Worm (Caenorhabditis elegans) whole organism, young adult: ENCODE data around the gene F14H8.2.

Experiments used
- B0261.1 ChIP-seq: sonication (generic microtip); optimal IDR thresholded peaks from 2 replicates; lab custom pipeline; 2016; ENCODE audit warnings: mild to moderate bottlenecking, missing genetic modification characterization, moderate library complexity, missing compliant biosample characterization
- B0336.3 ChIP-seq: fragments of 200-800 bp; sonication (Bioruptor generic); IDR thresholded peaks from 2 replicates; pipeline ENCODE4 v1.3.6; 2022; ENCODE audit warnings: missing genetic modification characterization, missing compliant biosample characterization
- D2030.7 ChIP-seq: fragments of 200-800 bp; sonication (Bioruptor generic); IDR thresholded peaks from 2 replicates; pipeline ENCODE4 v1.3.6; 2022; ENCODE audit warnings: missing genetic modification reagents, missing genetic modification characterization, missing compliant biosample characterization
- F10E7.11 ChIP-seq: sonication (generic microtip); optimal IDR thresholded peaks from 2 replicates; lab custom pipeline; 2017; ENCODE audit warnings: mild to moderate bottlenecking, missing genetic modification characterization, moderate library complexity, missing compliant biosample characterization
- F55B11.4 ChIP-seq: sonication (generic microtip); optimal IDR thresholded peaks from 2 replicates; lab custom pipeline; 2016; ENCODE audit warnings: missing compliant biosample characterization, missing genetic modification characterization, borderline replicate concordance; ENCODE audit not compliant: insufficient read depth
- K11D2.4 ChIP-seq: fragments of 200-800 bp; sonication (Bioruptor generic); IDR thresholded peaks from 2 replicates; pipeline ENCODE4 v1.3.6; 2022; ENCODE audit warnings: missing genetic modification reagents, missing genetic modification characterization, missing compliant biosample characterization
- K12H6.12 ChIP-seq: fragments of 200-800 bp; sonication (Bioruptor generic); optimal IDR thresholded peaks from 2 replicates; lab custom pipeline; 2018; ENCODE audit warnings: mild to moderate bottlenecking, missing genetic modification characterization, missing compliant biosample characterization
- Y53F4B.3 ChIP-seq: fragments of 200-800 bp; sonication (Bioruptor generic); IDR thresholded peaks from 2 replicates; pipeline ENCODE4 v1.3.6; 2022; ENCODE audit warnings: missing genetic modification reagents, missing genetic modification characterization, missing compliant biosample characterization
- akir-1 ChIP-seq: fragments of 200-800 bp; sonication (Bioruptor generic); optimal IDR thresholded peaks from 2 replicates; lab custom pipeline; 2018; ENCODE audit warnings: mild to moderate bottlenecking, missing genetic modification characterization, moderate library complexity, missing compliant biosample characterization
- attf-3 ChIP-seq: fragments of 200-800 bp; sonication (Bioruptor generic); conservative IDR thresholded peaks from 2 replicates; pipeline ENCODE4 v1.3.6; 2022; ENCODE audit warnings: missing genetic modification reagents, missing genetic modification characterization, missing compliant biosample characterization
- attf-5 ChIP-seq: fragments of 200-800 bp; sonication (Bioruptor generic); optimal IDR thresholded peaks from 2 replicates; lab custom pipeline; 2018; ENCODE audit warnings: mild to moderate bottlenecking, missing genetic modification characterization, missing compliant biosample characterization
- ceh-27 ChIP-seq: fragments of 200-800 bp; sonication (Bioruptor generic); optimal IDR thresholded peaks from 2 replicates; lab custom pipeline; 2018; ENCODE audit warnings: mild to moderate bottlenecking, missing genetic modification characterization, moderate library complexity, missing compliant biosample characterization
- ceh-40 ChIP-seq: fragments of 200-800 bp; sonication (Bioruptor generic); IDR thresholded peaks from 2 replicates; pipeline ENCODE4 v1.3.6; 2022; ENCODE audit warnings: missing genetic modification characterization, missing compliant biosample characterization
- ceh-91 ChIP-seq: fragments of 200-800 bp; sonication (Bioruptor generic); IDR thresholded peaks from 2 replicates; pipeline ENCODE4 v1.3.6; 2022; ENCODE audit warnings: missing genetic modification reagents, missing genetic modification characterization, missing compliant biosample characterization
- chd-7 ChIP-seq: sonication (generic microtip); optimal IDR thresholded peaks from 2 replicates; lab custom pipeline; 2016; ENCODE audit warnings: mild to moderate bottlenecking, missing genetic modification characterization, moderate library complexity, missing compliant biosample characterization
- dpl-1 ChIP-seq: fragments of 150-350 bp; optimal IDR thresholded peaks from 2 replicates; lab custom pipeline; 2014; ENCODE audit warnings: missing biosample characterization, missing genetic modification reagents, missing genetic modification characterization
- efl-1 ChIP-seq: fragments of 150-350 bp; optimal IDR thresholded peaks from 2 replicates; lab custom pipeline; 2014; ENCODE audit warnings: missing biosample characterization, missing genetic modification reagents, missing genetic modification characterization
- fkh-3 ChIP-seq: sonication (generic microtip); optimal IDR thresholded peaks from 2 replicates; lab custom pipeline; 2016; ENCODE audit warnings: mild to moderate bottlenecking, missing genetic modification characterization, missing compliant biosample characterization
- hsf-1 ChIP-seq: fragments of 200-800 bp; sonication (Bioruptor generic); IDR thresholded peaks from 2 replicates; pipeline ENCODE4 v1.3.6; 2022; ENCODE audit warnings: missing genetic modification reagents, missing genetic modification characterization, missing compliant biosample characterization
- lin-26 ChIP-seq: fragments of 200-800 bp; sonication (Bioruptor generic); IDR thresholded peaks from 2 replicates; pipeline ENCODE4 v1.3.6; 2022; ENCODE audit warnings: missing genetic modification reagents, missing genetic modification characterization, missing compliant biosample characterization
- lin-35 ChIP-seq, 3 experiments: fragments of 150-350 bp in 2 of 3; sonication (generic microtip) in 1 of 3; optimal IDR thresholded peaks; 2 replicates each; lab custom pipeline; 2014 to 2018; ENCODE audit warnings: missing biosample characterization in 3 of 3, missing genetic modification characterization in 3 of 3, missing genetic modification reagents in 3 of 3
- lin-54 ChIP-seq: fragments of 200-800 bp; sonication (Bioruptor generic); optimal IDR thresholded peaks from 2 replicates; lab custom pipeline; 2018; ENCODE audit warnings: mild to moderate bottlenecking, missing genetic modification characterization, missing compliant biosample characterization
- lsy-27 ChIP-seq: sonication (generic microtip); optimal IDR thresholded peaks from 2 replicates; lab custom pipeline; 2017; ENCODE audit warnings: missing genetic modification characterization, mild to moderate bottlenecking, missing compliant biosample characterization, antibody characterized with exemption, missing genotype, borderline replicate concordance; ENCODE audit not compliant: insufficient read depth
- madf-6 ChIP-seq: fragments of 200-800 bp; sonication (Bioruptor generic); IDR thresholded peaks from 2 replicates; pipeline ENCODE4 v1.3.6; 2022; ENCODE audit warnings: missing genetic modification reagents, missing genetic modification characterization, missing compliant biosample characterization
- nfya-2 ChIP-seq: fragments of 200-800 bp; sonication (Bioruptor generic); IDR thresholded peaks from 2 replicates; pipeline ENCODE4 v1.3.6; 2022; ENCODE audit warnings: missing genetic modification reagents, missing genetic modification characterization, missing compliant biosample characterization
- nhr-80 ChIP-seq: sonication (generic microtip); optimal IDR thresholded peaks from 2 replicates; lab custom pipeline; 2016; ENCODE audit warnings: missing genetic modification characterization, missing compliant biosample characterization
- nhr-90 ChIP-seq: sonication (generic microtip); optimal IDR thresholded peaks from 2 replicates; lab custom pipeline; 2016; ENCODE audit warnings: missing genotype, mild to moderate bottlenecking, missing genetic modification characterization, missing compliant biosample characterization
- pha-4 ChIP-seq: fragments of 150-350 bp; sonication (generic microtip); optimal IDR thresholded peaks from 2 replicates; lab custom pipeline; 2014; ENCODE audit warnings: missing biosample characterization, missing genetic modification reagents, missing genetic modification characterization
- repo-1 ChIP-seq: sonication (generic microtip); optimal IDR thresholded peaks from 2 replicates; lab custom pipeline; 2017; ENCODE audit warnings: mild to moderate bottlenecking, missing genetic modification characterization, missing compliant biosample characterization
- sdz-38 ChIP-seq: sonication (generic microtip); optimal IDR thresholded peaks from 2 replicates; lab custom pipeline; 2016; ENCODE audit warnings: missing genotype, missing genetic modification characterization, missing compliant biosample characterization
- snpc-1.3 ChIP-seq: sonication (generic microtip); optimal IDR thresholded peaks from 2 replicates; lab custom pipeline; 2017; ENCODE audit warnings: missing genetic modification characterization, mild to moderate bottlenecking, missing compliant biosample characterization, antibody characterized with exemption, moderate library complexity, missing genotype, missing genetic modification reagents; ENCODE audit not compliant: insufficient read depth
- unc-130 ChIP-seq: sonication (generic microtip); optimal IDR thresholded peaks from 2 replicates; lab custom pipeline; 2016; ENCODE audit warnings: missing genetic modification reagents, missing genetic modification characterization, missing compliant biosample characterization
- unc-62 ChIP-seq: fragments of 150-350 bp; optimal IDR thresholded peaks from 2 replicates; lab custom pipeline; 2014; ENCODE audit warnings: missing biosample characterization, missing genetic modification reagents, missing genetic modification characterization
- ztf-28 ChIP-seq: fragments of 200-800 bp; sonication (Bioruptor generic); IDR thresholded peaks from 2 replicates; pipeline ENCODE4 v1.3.6; 2022; ENCODE audit warnings: missing genetic modification reagents, missing genetic modification characterization, missing compliant biosample characterization

F14H8.2 gene

ce11 chrV:15057724-15058123 is 37.6 kb upstream of the F14H8.2 start:
- TF ChIP-seq F55B11.4 (tag; lab: Kevin White, UChicago) = no peak
- TF ChIP-seq akir-1 (GFP tag; lab: Kevin White, UChicago) = no peak
- no peak for TF ChIP-seq F10E7.11 (tag; lab: Kevin White, UChicago)
- TF ChIP-seq ceh-40 = no peak
- TF ChIP-seq attf-3 (GFP tag; lab: Robert Waterston, UW) = no peak
- TF ChIP-seq unc-130 = no peak
- TF ChIP-seq repo-1 (tag; lab: Kevin White, UChicago) = no peak
- TF ChIP-seq unc-62 = no peak
- TF ChIP-seq chd-7 (tag; lab: Kevin White, UChicago) = no peak
- no peak for TF ChIP-seq pha-4 (tag; lab: Kevin White, UChicago)
- no peak for TF ChIP-seq sdz-38 (tag; lab: Kevin White, UChicago)
- TF ChIP-seq nfya-2 = no peak

DNA sequence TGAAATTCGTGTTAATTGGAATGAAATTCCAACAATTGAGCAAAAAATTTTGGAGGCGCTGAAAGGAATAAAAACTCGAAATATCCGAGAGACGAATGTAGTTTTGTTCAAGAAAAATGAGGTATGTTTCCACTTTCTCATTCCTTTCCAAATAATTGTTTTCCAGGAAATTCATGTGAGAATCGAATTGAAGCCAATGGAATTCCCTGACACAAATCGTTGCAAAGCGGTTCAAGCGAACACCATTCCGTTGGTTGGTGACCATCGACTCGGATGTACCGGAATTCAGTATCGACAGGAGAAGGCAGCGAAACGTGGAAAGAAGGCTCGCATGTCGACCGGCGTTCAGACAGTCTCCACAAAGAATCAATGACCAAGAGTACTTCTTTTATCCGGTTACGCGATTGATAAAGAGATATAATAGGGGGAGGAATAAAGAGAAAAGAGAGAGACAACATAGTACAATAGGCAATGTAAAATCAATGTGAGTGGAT is 36.3 kb upstream of the F14H8.2 start:
- TF ChIP-seq B0336.3 (GFP tag; lab: Robert Waterston, UW) (peak; percentile 61), lsy-27 (tag; lab: Kevin White, UChicago) (no peak), ceh-27 (GFP tag; lab: Kevin White, UChicago) (no peak), hsf-1 (GFP tag; lab: Robert Waterston, UW) (0 out of 2 replicates have a peak, but pooled peaks have one; percentile 53), ceh-91 (GFP tag; lab: Robert Waterston, UW) (no peak), snpc-1.3 (tag; lab: Kevin White, UChicago) (no peak), lin-54 (GFP tag; lab: Kevin White, UChicago) (peak; percentile 12), chd-7 (tag; lab: Kevin White, UChicago) (peak; percentile 25), lin-26 (GFP tag; lab: Robert Waterston, UW) (peak; percentile 76), fkh-3 (tag; lab: Kevin White, UChicago) (no peak), madf-6 (peak; percentile 59), efl-1 (GFP tag; lab: Kevin White, UChicago) (no peak)

DNA sequence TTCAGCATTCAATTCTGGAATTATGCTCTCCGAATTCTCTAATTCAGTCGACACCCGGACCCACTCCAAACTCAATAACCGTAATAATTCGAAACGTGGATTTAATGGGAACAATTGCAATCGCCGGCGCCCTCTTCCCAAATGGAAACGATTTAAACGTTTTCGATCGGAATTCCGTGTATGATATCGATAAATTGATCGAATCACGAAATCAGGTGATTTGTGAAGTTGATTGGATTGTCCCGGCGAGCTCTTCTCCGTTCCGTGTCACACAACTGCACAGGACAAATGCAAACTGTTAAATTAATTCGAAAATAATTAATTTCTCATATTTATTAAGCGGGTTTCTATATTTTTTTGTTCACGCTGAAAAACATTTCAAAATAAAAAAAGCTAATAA is 35.7 kb upstream of the F14H8.2 start, which contains the start of gene C25D7.16:
Gene C25D7.16 (plus strand): TSS at position 301 of the 400 bp plus-strand sequence.
- TF ChIP-seq madf-6 = peak; percentile 7; the same call in 1 of the 2 replicates
- no peak for TF ChIP-seq K12H6.12 (tag; lab: Kevin White, UChicago)

DNA sequence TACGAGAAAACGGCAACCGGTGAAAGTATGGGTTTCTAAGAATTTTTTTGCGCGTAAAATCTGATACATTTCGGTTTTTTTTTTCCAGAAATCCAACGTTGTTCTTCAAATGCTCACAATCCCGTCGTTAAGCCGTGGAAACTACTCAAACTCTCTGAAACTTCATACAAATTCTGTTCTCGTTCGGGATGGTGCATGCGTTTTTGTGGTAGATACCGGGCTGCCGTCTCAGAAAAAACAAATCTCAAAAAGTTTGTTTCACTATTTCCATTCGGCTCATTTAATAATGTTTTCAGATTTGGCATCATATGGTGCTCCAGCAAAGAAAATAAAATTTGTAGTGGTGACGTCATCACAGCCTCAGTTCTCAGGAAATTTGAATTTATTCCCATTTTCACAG is 34.6 kb upstream of the F14H8.2 start:
- TF ChIP-seq B0261.1 (tag; lab: Kevin White, UChicago) (no peak), dpl-1 (GFP tag; lab: Kevin White, UChicago) (no peak), madf-6 (no peak), nhr-80 (no peak), attf-5 (GFP tag; lab: Kevin White, UChicago) (no peak), lin-35 (GFP tag; optimal IDR thresholded peaks at IDR 0.05; lab: Kevin White, UChicago) (no peak), lsy-27 (tag; lab: Kevin White, UChicago) (no peak), nhr-90 (no peak), D2030.7 (no peak), F55B11.4 (tag; lab: Kevin White, UChicago) (no peak), repo-1 (tag; lab: Kevin White, UChicago) (no peak), Y53F4B.3 (no peak), K11D2.4 (GFP tag; lab: Robert Waterston, UW) (no peak), ztf-28 (GFP tag; lab: Robert Waterston, UW) (no peak), B0336.3 (GFP tag; lab: Robert Waterston, UW) (no peak)
